Worm (Caenorhabditis elegans) whole organism, L2 larva: Measurements from ENCODE around the gene F14H12.3.

Source experiments
- ama-1 ChIP-seq: fragments of 150-350 bp; optimal IDR thresholded peaks from 2 replicates; lab custom pipeline; 2018; ENCODE audit warnings: inconsistent platforms
- ceh-82 ChIP-seq: fragments of 150-350 bp; optimal IDR thresholded peaks from 2 replicates; lab custom pipeline; 2014; ENCODE audit warnings: missing biosample characterization, missing genetic modification characterization
- dmd-4 ChIP-seq: sonication (generic microtip); optimal IDR thresholded peaks from 2 replicates; lab custom pipeline; 2017; ENCODE audit warnings: missing biosample characterization, missing genetic modification characterization
- mab-5 ChIP-seq: fragments of 150-350 bp; optimal IDR thresholded peaks from 2 replicates; lab custom pipeline; 2014; ENCODE audit warnings: missing biosample characterization, missing genetic modification characterization
- nhr-10 ChIP-seq: sonication (generic microtip); optimal IDR thresholded peaks from 2 replicates; lab custom pipeline; 2017; ENCODE audit warnings: missing biosample characterization, missing genetic modification characterization
- nhr-11 ChIP-seq: fragments of 150-350 bp; optimal IDR thresholded peaks from 2 replicates; lab custom pipeline; 2014; ENCODE audit warnings: missing biosample characterization, missing genetic modification characterization
- nhr-21 ChIP-seq: fragments of 150-350 bp; optimal IDR thresholded peaks from 2 replicates; lab custom pipeline; 2014; ENCODE audit warnings: missing biosample characterization, missing genetic modification characterization
- nhr-237 ChIP-seq: fragments of 150-350 bp; optimal IDR thresholded peaks from 2 replicates; lab custom pipeline; 2014; ENCODE audit warnings: missing biosample characterization, missing genetic modification characterization
- snpc-4 ChIP-seq: fragments of 150-350 bp; optimal IDR thresholded peaks from 2 replicates; lab custom pipeline; 2014; ENCODE audit warnings: missing biosample characterization, missing genetic modification characterization
- ztf-1 ChIP-seq: fragments of 200-800 bp; sonication (Bioruptor generic); conservative IDR thresholded peaks from 2 replicates; pipeline ENCODE4 v1.3.6; 2022; ENCODE audit warnings: missing genetic modification characterization, missing compliant biosample characterization

ce11 chrX:4388834-4389409 lies 44.9 kb downstream of the F14H12.3 start, which contains the start of gene dpy-23:
- peak; percentile 43 for TF ChIP-seq nhr-10 (tag; lab: Kevin White, UChicago)
- TF ChIP-seq ama-1 (lab: Kevin White, UChicago), result no peak
- TF ChIP-seq nhr-237 (tag; lab: Kevin White, UChicago), result peak; percentile 57
- peak; percentile 32 for TF ChIP-seq snpc-4
- no peak for TF ChIP-seq nhr-11 (tag; lab: Kevin White, UChicago)
- TF ChIP-seq ztf-1, result no peak
- TF ChIP-seq mab-5 (tag; lab: Kevin White, UChicago), result peak; percentile 90
- no peak for TF ChIP-seq dmd-4 (tag; lab: Kevin White, UChicago)
- TF ChIP-seq nhr-21 (tag; lab: Kevin White, UChicago), result peak; percentile 86
- TF ChIP-seq ceh-82, result peak; percentile 89
